Worm (Caenorhabditis elegans): Measurements from ENCODE around the gene slc-25A26.

Gene slc-25A26

DNA sequence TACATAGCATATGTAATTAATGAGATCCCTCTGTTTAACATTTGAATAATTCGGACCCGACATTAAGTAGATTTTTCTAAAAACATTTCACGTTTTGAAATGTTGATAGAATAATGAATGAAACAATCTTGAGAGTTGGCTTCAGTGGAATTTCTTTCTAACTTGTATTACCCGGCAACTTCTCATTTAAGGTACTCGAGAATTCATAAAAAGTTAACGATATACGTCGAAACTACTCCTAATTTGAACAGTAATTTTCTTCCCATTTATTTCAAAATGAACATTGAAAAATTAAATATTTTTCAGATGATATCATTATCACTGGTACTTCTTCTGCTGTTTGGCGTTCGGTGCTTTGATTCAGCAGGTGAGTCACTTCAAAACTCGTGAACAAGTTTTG is 23.5 kb upstream of the slc-25A26 start, which contains the start of gene C27B7.7:
Gene C27B7.7 (plus strand): TSS at position 301 of the 400 bp plus-strand sequence.
- TF ChIP-seq mdt-29 (GFP tag; IDR thresholded peaks at IDR 0.05), result no peak
- TF ChIP-seq unc-62 (GFP tag; optimal IDR thresholded peaks at IDR 0.05 in 1 of 2), result peak in 1 of 2 experiments; percentile 67
- no peak for TF ChIP-seq unc-62 (tag; optimal IDR thresholded peaks at IDR 0.05)

DNA sequence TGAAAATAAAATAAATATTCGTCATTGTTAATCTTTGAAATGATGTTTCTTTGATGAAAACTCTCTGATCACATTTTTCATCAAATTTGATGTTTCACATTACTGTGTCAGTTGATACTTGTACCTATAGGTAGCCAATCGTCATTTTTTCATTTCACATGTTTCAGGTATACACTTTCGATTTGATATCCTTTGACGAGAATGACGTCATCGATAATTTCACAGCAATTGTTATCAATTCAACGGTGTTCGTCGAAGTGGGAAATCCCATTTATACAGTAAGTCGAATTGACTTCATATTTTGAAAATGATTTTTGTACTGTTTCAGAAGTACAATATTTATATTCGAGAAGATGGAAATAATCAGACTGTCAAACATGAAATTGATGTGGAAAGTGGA is 16.1 kb upstream of the slc-25A26 start:
- TF ChIP-seq hlh-30 (tag; optimal IDR thresholded peaks at IDR 0.05; ENCODE audit: insufficient read depth), result peak; percentile 30
- TF ChIP-seq madf-5 (GFP tag; IDR thresholded peaks at IDR 0.05), result no peak

DNA sequence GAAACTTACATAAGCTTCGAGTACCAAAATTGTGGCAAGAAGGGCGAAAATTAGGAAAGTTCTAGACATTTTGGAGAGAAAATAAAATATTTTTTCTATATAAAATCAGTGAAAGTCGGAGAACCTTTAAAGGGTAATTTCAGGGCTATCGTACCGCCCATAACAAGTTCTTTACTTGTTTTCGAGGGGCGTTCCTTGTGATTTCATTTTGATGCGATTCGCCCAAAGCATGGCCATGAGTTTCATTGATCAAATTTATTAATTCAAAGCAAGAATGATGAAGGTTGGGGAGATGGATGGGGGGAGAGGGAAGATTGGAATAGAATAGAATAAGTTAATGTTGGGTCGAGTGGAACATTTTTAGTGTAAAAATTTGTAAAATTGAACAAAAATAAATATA is 14.2 kb upstream of the slc-25A26 start, which contains the start of gene C27B7.9:
Gene C27B7.9 (minus strand): TSS at position 101 of the 400 bp plus-strand sequence.
- no peak for TF ChIP-seq Y105C5A.15 (GFP tag; IDR thresholded peaks at IDR 0.05)
- TF ChIP-seq mep-1 (tag; optimal IDR thresholded peaks at IDR 0.05), result no peak
- TF ChIP-seq dmd-8 (GFP tag; IDR thresholded peaks at IDR 0.05), result no peak
- TF ChIP-seq skn-1 (tag; optimal IDR thresholded peaks at IDR 0.05), result no peak
- no peak for TF ChIP-seq nhr-111 (GFP tag; optimal IDR thresholded peaks at IDR 0.05)
- TF ChIP-seq pqm-1 (tag; optimal IDR thresholded peaks at IDR 0.05), result no peak
- TF ChIP-seq lir-3 (tag; optimal IDR thresholded peaks at IDR 0.05), result no peak
- no peak for TF ChIP-seq madf-9 (GFP tag; conservative IDR thresholded peaks at IDR 0.05)
- TF ChIP-seq nhr-10 (tag; optimal IDR thresholded peaks at IDR 0.05), result no peak
- no peak for TF ChIP-seq F10B5.3 (tag; optimal IDR thresholded peaks at IDR 0.05)
- no peak for TF ChIP-seq ztf-11 (tag; optimal IDR thresholded peaks at IDR 0.05)
- no peak for TF ChIP-seq F37D6.2 (tag; optimal IDR thresholded peaks at IDR 0.05)
- no peak for TF ChIP-seq ZK337.2 (GFP tag; IDR thresholded peaks at IDR 0.05)
- no peak for TF ChIP-seq nhr-11 (tag; optimal IDR thresholded peaks at IDR 0.05)
- TF ChIP-seq R02D3.7 (tag; optimal IDR thresholded peaks at IDR 0.05), result no peak
- no peak for TF ChIP-seq nhr-6 (tag; optimal IDR thresholded peaks at IDR 0.05)
- TF ChIP-seq daf-19 (GFP tag; conservative IDR thresholded peaks at IDR 0.05), result no peak
- no peak for TF ChIP-seq gei-8 (GFP tag; optimal IDR thresholded peaks at IDR 0.05)

DNA sequence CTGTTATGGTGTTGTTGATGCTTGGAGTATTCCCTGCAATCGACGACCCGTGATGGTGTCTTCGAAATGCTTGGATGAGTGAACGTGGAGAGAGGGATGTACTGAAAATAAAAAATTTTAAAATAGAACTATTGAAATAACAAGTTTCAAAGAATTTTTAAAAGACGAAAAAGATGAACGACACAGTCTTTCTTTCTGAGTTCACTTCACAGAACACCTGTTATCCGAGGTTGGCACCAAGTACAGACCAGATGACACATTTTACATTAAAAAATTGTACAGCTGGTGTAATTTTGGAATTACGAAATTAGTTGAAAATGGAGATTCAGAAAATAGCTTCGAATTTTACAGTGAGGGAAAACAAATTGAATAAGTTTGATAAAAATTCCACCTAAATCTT is 11.5 kb upstream of the slc-25A26 start, which contains the start of gene rap-1:
Gene rap-1 (minus strand): TSS at position 101 of the 400 bp plus-strand sequence.
- TF ChIP-seq set-16 (GFP tag; IDR thresholded peaks at IDR 0.05) (no peak), daf-16 (GFP tag; optimal IDR thresholded peaks at IDR 0.05) (no peak), daf-16 (tag; optimal IDR thresholded peaks at IDR 0.05) (no peak)

DNA sequence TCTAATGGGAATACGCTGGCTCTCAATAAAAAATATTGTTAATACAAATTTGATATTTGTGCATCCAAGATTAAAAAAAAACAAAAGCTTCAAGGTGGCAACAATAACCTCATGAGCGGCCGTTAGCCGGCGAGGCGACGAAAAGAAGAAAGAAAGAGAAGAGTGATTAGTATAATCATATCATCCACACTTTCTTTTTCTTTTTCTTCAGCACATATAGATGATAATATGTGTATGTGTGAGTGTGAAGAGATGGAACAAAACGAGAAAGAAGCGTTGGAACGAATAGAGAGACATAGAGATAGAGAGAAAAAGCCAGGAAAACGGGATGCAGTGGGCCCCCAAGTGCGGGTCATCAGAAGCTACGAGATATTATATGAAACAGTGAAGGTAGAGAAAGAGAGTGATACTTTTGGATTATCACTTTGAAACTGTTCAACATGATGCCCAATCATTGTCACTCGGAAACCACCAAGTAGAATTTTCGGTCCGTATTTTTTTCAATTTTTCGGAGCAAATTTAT is 9.9 kb upstream of the slc-25A26 start:
- TF ChIP-seq hlh-11 (tag; optimal IDR thresholded peaks at IDR 0.05), result peak; percentile 24
- no peak for TF ChIP-seq lin-39 (tag; optimal IDR thresholded peaks at IDR 0.05)
- peak in 1 of 2 experiments; percentile 14 for TF ChIP-seq mdl-1 (tag; optimal IDR thresholded peaks at IDR 0.05)
- TF ChIP-seq hlh-30 (tag; optimal IDR thresholded peaks at IDR 0.05; ENCODE audit: insufficient read depth), result peak; percentile 6
- peak in 1 of 2 experiments; percentile 35 for TF ChIP-seq lsy-2 (tag; optimal IDR thresholded peaks at IDR 0.05)

DNA sequence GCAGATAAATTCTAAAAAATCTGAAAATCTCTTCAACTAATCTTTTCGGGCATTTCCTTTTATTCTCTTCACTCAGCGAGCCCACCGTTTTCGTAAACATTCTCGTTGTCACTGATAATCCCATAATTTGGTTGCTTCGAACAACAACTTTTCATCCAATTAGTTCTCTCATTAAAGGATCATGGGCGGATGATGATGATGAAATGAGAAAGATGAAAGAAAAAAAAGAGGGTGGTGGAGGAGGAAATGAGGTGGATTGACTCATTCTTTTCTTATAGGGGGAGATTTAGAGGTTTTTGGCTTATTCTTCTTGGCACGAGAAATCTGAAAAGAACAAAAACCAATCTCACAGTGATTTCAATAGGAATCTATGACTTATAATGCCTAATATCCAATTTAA is 9.1 kb upstream of the slc-25A26 start:
- TF ChIP-seq pqm-1 (tag; optimal IDR thresholded peaks at IDR 0.05) (no peak), F37D6.2 (tag; optimal IDR thresholded peaks at IDR 0.05) (no peak), R02D3.7 (tag; optimal IDR thresholded peaks at IDR 0.05) (no peak), nhr-111 (GFP tag; optimal IDR thresholded peaks at IDR 0.05) (no peak), nhr-11 (tag; optimal IDR thresholded peaks at IDR 0.05) (no peak), ceh-82 (tag; optimal IDR thresholded peaks at IDR 0.05) (no peak), daf-8 (GFP tag; IDR thresholded peaks at IDR 0.05) (no peak), unc-62 (GFP tag; optimal IDR thresholded peaks at IDR 0.05 in 1 of 2) (no peak), unc-62 (tag; optimal IDR thresholded peaks at IDR 0.05) (no peak), ztf-7 (tag; optimal IDR thresholded peaks at IDR 0.05) (no peak), aly-2 (tag; optimal IDR thresholded peaks at IDR 0.05) (no peak), spr-3 (GFP tag; optimal IDR thresholded peaks at IDR 0.05) (no peak), zag-1 (tag; optimal IDR thresholded peaks at IDR 0.05) (no peak), lin-15B (tag; optimal IDR thresholded peaks at IDR 0.05) (no peak), lsy-2 (tag; optimal IDR thresholded peaks at IDR 0.05) (no peak), zip-2 (tag; optimal IDR thresholded peaks at IDR 0.05) (no peak), ceh-44 (GFP tag; IDR thresholded peaks at IDR 0.05) (no peak), lin-39 (tag; optimal IDR thresholded peaks at IDR 0.05) (no peak), dmd-9 (GFP tag; IDR thresholded peaks at IDR 0.05) (no peak)
